Fruit fly (Drosophila melanogaster): ENCODE data around the gene CG10654.

The CG10654 gene

DNA sequence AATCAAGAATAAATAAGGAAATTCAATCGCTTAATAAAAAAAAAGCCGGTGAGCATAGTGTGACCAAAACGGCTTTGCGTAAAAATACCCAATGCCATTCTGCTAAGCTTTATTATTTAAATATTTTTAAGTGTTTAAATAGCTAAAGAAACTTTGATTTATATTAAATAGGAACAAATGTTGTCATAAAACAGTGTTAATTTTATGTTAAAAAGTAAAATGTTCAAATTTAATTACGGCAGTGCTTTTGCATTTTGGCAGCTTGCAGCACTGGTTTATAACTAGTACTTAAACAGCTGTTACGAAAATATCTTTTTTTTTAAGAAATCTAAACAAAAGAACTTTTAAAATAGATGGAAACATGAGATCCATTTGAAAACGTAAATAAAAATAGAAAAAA, 6.4 kb downstream of the CG10654 start, which contains the start of the genes CG10638 and CG10681 (continued):
- TF ChIP-seq tap (tag; optimal IDR thresholded peaks at IDR 0.05), result peak; percentile 28
- TF ChIP-seq nau (GFP tag; optimal IDR thresholded peaks at IDR 0.05), result peak; percentile 45
- TF ChIP-seq CG18262 (tag; optimal IDR thresholded peaks at IDR 0.05), result peak; percentile 49
- no peak for TF ChIP-seq ems (GFP tag; optimal IDR thresholded peaks at IDR 0.05)
- TF ChIP-seq ATbp (GFP tag; optimal IDR thresholded peaks at IDR 0.05), result no peak
- TF ChIP-seq gro (GFP tag; optimal IDR thresholded peaks at IDR 0.05), result no peak
- no peak for TF ChIP-seq sc (optimal IDR thresholded peaks at IDR 0.05)
- TF ChIP-seq sc (GFP tag; optimal IDR thresholded peaks at IDR 0.05), result no peak
- peak in 1 of 2 experiments; percentile 50 for TF ChIP-seq dpn (GFP tag; optimal IDR thresholded peaks at IDR 0.05)
- no peak for TF ChIP-seq CG11247 (GFP tag; IDR thresholded peaks at IDR 0.05)
- no peak for TF ChIP-seq org-1 (GFP tag; optimal IDR thresholded peaks at IDR 0.05)
- peak; percentile 40 for TF ChIP-seq gsb-n (tag; optimal IDR thresholded peaks at IDR 0.05)
- TF ChIP-seq CG11504 (tag; optimal IDR thresholded peaks at IDR 0.05), result peak; percentile 58
- TF ChIP-seq Ets97D (GFP tag; optimal IDR thresholded peaks at IDR 0.05), result peak; percentile 52
- TF ChIP-seq Lim3 (GFP tag; IDR thresholded peaks at IDR 0.05), result no peak
- TF ChIP-seq CG2116 (GFP tag; optimal IDR thresholded peaks at IDR 0.05), result peak; percentile 95
- TF ChIP-seq wek (GFP tag; optimal IDR thresholded peaks at IDR 0.05), result no peak
- no peak for TF ChIP-seq Eip74EF (GFP tag; optimal IDR thresholded peaks at IDR 0.05)
- TF ChIP-seq CG31224 (GFP tag; IDR thresholded peaks at IDR 0.05), result no peak
- no peak for TF ChIP-seq zf30C (GFP tag; optimal IDR thresholded peaks at IDR 0.05)
- peak; percentile 33 for TF ChIP-seq CG30020 (tag; optimal IDR thresholded peaks at IDR 0.05)
- no peak for TF ChIP-seq CG2889 (GFP tag; IDR thresholded peaks at IDR 0.05)
- no peak for TF ChIP-seq sd (tag; optimal IDR thresholded peaks at IDR 0.05)
- no peak for TF ChIP-seq repo (GFP tag; optimal IDR thresholded peaks at IDR 0.05)
- TF ChIP-seq Chrac-16 (GFP tag; optimal IDR thresholded peaks at IDR 0.05), result peak; percentile 48
- peak; percentile 2 for TF ChIP-seq CTCF (GFP tag; optimal IDR thresholded peaks at IDR 0.05)
- no peak for TF ChIP-seq sr (GFP tag; IDR thresholded peaks at IDR 0.05)
- peak; percentile 33 for TF ChIP-seq Sox102F (GFP tag; optimal IDR thresholded peaks at IDR 0.05)
- TF ChIP-seq CG42726 (GFP tag; IDR thresholded peaks at IDR 0.05; ENCODE audit: partially characterized antibody), result no peak
- no peak for TF ChIP-seq CG16815 (GFP tag; optimal IDR thresholded peaks at IDR 0.05)
- no peak for TF ChIP-seq H15 (GFP tag; IDR thresholded peaks at IDR 0.05)
- TF ChIP-seq CG1792 (GFP tag; optimal IDR thresholded peaks at IDR 0.05), result no peak
- no peak for TF ChIP-seq CG2199 (GFP tag; IDR thresholded peaks at IDR 0.05)
- TF ChIP-seq btn (GFP tag; optimal IDR thresholded peaks at IDR 0.05), result no peak
- TF ChIP-seq NK7.1 (GFP tag; optimal IDR thresholded peaks at IDR 0.05), result no peak
- TF ChIP-seq amos (GFP tag; IDR thresholded peaks at IDR 0.05; ENCODE audit: partially characterized antibody), result no peak
- peak; percentile 25 for TF ChIP-seq Fer3 (tag; optimal IDR thresholded peaks at IDR 0.05)
- no peak for TF ChIP-seq Sry-δ (GFP tag; optimal IDR thresholded peaks at IDR 0.05)
- TF ChIP-seq cg (GFP tag; optimal IDR thresholded peaks at IDR 0.05), result no peak
- no peak for TF ChIP-seq CG43689 (GFP tag; IDR thresholded peaks at IDR 0.05)
- peak; percentile 54 for TF ChIP-seq CG2712 (tag; optimal IDR thresholded peaks at IDR 0.05)
- TF ChIP-seq CG4854 (GFP tag; optimal IDR thresholded peaks at IDR 0.05), result peak; percentile 10
- TF ChIP-seq Fer1 (GFP tag; optimal IDR thresholded peaks at IDR 0.05), result peak; percentile 71
- peak; percentile 60 for TF ChIP-seq pzg (GFP tag; optimal IDR thresholded peaks at IDR 0.05)
- TF ChIP-seq CG11398 (GFP tag; optimal IDR thresholded peaks at IDR 0.05), result no peak
- no peak for TF ChIP-seq bowl (GFP tag; IDR thresholded peaks at IDR 0.05)
- no peak for TF ChIP-seq CG8478 (optimal IDR thresholded peaks at IDR 0.05)
- peak; percentile 65 for TF ChIP-seq CG13287 (GFP tag; IDR thresholded peaks at IDR 0.05; ENCODE audit: partially characterized antibody)
- no peak for TF ChIP-seq grn (GFP tag; optimal IDR thresholded peaks at IDR 0.05)
- peak; percentile 85 for TF ChIP-seq lbe (GFP tag; optimal IDR thresholded peaks at IDR 0.05)
- no peak for TF ChIP-seq CG1832 (GFP tag; optimal IDR thresholded peaks at IDR 0.05)
- TF ChIP-seq CG10366 (GFP tag; IDR thresholded peaks at IDR 0.05), result no peak
- TF ChIP-seq CG1647 (GFP tag; optimal IDR thresholded peaks at IDR 0.05), result no peak
